Worm (Caenorhabditis elegans): Measurements from ENCODE around the gene C39D10.7.
A peak's percentile ranks its signal among the peaks of the same experiment; 100 is the strongest.

Gene C39D10.7

ce11 chrX:7951578-7951977, 37.8 kb upstream of the C39D10.7 start:
- TF ChIP-seq lin-13 (GFP tag; optimal IDR thresholded peaks at IDR 0.05) (peak; percentile 67), nhr-237 (tag; optimal IDR thresholded peaks at IDR 0.05) (no peak), nhr-77 (tag; optimal IDR thresholded peaks at IDR 0.05) (no peak), C34F6.9 (tag; optimal IDR thresholded peaks at IDR 0.05) (peak; percentile 93), mab-5 (tag; optimal IDR thresholded peaks at IDR 0.05) (peak; percentile 64), nhr-23 (tag; optimal IDR thresholded peaks at IDR 0.05) (no peak), crh-2 (tag; optimal IDR thresholded peaks at IDR 0.05) (peak; percentile 82), ama-1 (optimal IDR thresholded peaks at IDR 0.05) (no peak), ceh-16 (tag; optimal IDR thresholded peaks at IDR 0.05) (peak; percentile 14), sma-3 (GFP tag; optimal IDR thresholded peaks at IDR 0.05) (peak; percentile 74), egl-27 (tag; optimal IDR thresholded peaks at IDR 0.05) (peak; percentile 53), nhr-129 (tag; optimal IDR thresholded peaks at IDR 0.05) (peak; percentile 91), elt-3 (tag; optimal IDR thresholded peaks at IDR 0.05) (no peak), skn-1 (tag; optimal IDR thresholded peaks at IDR 0.05) (no peak), lin-11 (tag; optimal IDR thresholded peaks at IDR 0.05) (peak; percentile 92), dmd-4 (tag; optimal IDR thresholded peaks at IDR 0.05) (no peak), peb-1 (tag; optimal IDR thresholded peaks at IDR 0.05) (no peak), ceh-82 (tag; optimal IDR thresholded peaks at IDR 0.05) (no peak), aly-2 (tag; optimal IDR thresholded peaks at IDR 0.05) (no peak), ztf-4 (tag; optimal IDR thresholded peaks at IDR 0.05) (peak; percentile 38), zag-1 (tag; optimal IDR thresholded peaks at IDR 0.05) (peak; percentile 71), blmp-1 (tag; optimal IDR thresholded peaks at IDR 0.05; ENCODE audit: insufficient read depth) (no peak), unc-39 (tag; optimal IDR thresholded peaks at IDR 0.05) (no peak), mdl-1 (tag; optimal IDR thresholded peaks at IDR 0.05) (peak; percentile 55 to 80), nhr-11 (tag; optimal IDR thresholded peaks at IDR 0.05) (no peak), elt-1 (tag; optimal IDR thresholded peaks at IDR 0.05) (no peak), F13H6.1 (tag; optimal IDR thresholded peaks at IDR 0.05) (peak; percentile 82), lin-39 (tag; optimal IDR thresholded peaks at IDR 0.05) (no peak), unc-62 (GFP tag; optimal IDR thresholded peaks at IDR 0.05) (no peak), alr-1 (tag; optimal IDR thresholded peaks at IDR 0.05) (no peak), lsy-2 (tag; optimal IDR thresholded peaks at IDR 0.05) (peak; percentile 18 to 80), nhr-25 (tag; optimal IDR thresholded peaks at IDR 0.05) (peak; percentile 61), sem-4 (tag; optimal IDR thresholded peaks at IDR 0.05) (peak; percentile 81), unc-55 (GFP tag; optimal IDR thresholded peaks at IDR 0.05) (peak; percentile 77), nhr-12 (tag; optimal IDR thresholded peaks at IDR 0.05) (no peak), gmeb-1 (tag; optimal IDR thresholded peaks at IDR 0.05) (peak; percentile 42), snpc-4 (tag; optimal IDR thresholded peaks at IDR 0.05) (no peak), R02D3.7 (tag; optimal IDR thresholded peaks at IDR 0.05) (no peak), nhr-21 (tag; optimal IDR thresholded peaks at IDR 0.05) (peak; percentile 85), mbf-1 (tag; optimal IDR thresholded peaks at IDR 0.05) (no peak), ztf-1 (GFP tag; conservative IDR thresholded peaks at IDR 0.05) (no peak), nhr-10 (tag; optimal IDR thresholded peaks at IDR 0.05) (no peak), fos-1 (tag; optimal IDR thresholded peaks at IDR 0.05) (peak; percentile 23), nhr-6 (tag; optimal IDR thresholded peaks at IDR 0.05) (peak; percentile 77), ztf-11 (tag; optimal IDR thresholded peaks at IDR 0.05) (no peak), ZK546.5 (tag; optimal IDR thresholded peaks at IDR 0.05) (no peak), Y55F3AM.14 (GFP tag; optimal IDR thresholded peaks at IDR 0.05) (peak; percentile 77), sma-9 (GFP tag; optimal IDR thresholded peaks at IDR 0.05) (peak; percentile 86), sma-9 (tag; optimal IDR thresholded peaks at IDR 0.05) (no peak)
